Worm (Caenorhabditis elegans): ENCODE measurements around the gene W02B12.1.

DNA sequence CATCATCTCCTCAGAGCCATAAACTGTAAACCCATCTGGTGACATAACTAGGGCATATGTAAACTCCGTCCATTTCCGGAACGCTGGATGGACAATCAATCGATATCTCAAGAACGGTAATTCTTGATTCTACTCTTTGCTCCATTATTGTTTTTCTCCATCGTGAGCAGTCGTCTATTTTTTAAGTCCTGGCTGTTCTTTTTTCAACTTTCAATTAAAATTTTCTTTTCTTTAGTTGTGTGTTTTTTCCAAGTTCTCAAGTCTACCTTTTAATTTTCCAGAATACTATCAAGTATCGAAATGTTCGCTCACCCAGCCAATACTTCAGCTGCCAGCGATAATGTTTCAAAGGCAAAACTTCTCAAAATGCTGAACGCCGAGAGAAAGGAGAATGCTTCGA, 14.9 kb upstream of the W02B12.1 start, which contains the start of gene C05D12.5:
- no peak for TF ChIP-seq tbx-2 (tag; optimal IDR thresholded peaks at IDR 0.05)
- no peak for TF ChIP-seq ama-1 (optimal IDR thresholded peaks at IDR 0.05)
- no peak for TF ChIP-seq hlh-8 (tag; optimal IDR thresholded peaks at IDR 0.05)
- no peak for TF ChIP-seq fkh-10 (GFP tag; optimal IDR thresholded peaks at IDR 0.05)
- TF ChIP-seq elt-2 (tag; optimal IDR thresholded peaks at IDR 0.05), result no peak
- no peak for TF ChIP-seq hlh-30 (tag; optimal IDR thresholded peaks at IDR 0.05; ENCODE audit: insufficient read depth)
- TF ChIP-seq ahr-1 (tag; optimal IDR thresholded peaks at IDR 0.05), result no peak
- no peak for TF ChIP-seq pha-2 (tag; optimal IDR thresholded peaks at IDR 0.05)
- no peak for TF ChIP-seq nhr-11 (tag; optimal IDR thresholded peaks at IDR 0.05)
- TF ChIP-seq dmd-4 (tag; optimal IDR thresholded peaks at IDR 0.05; ENCODE audit: borderline replicate concordance), result no peak
- TF ChIP-seq pqm-1 (tag; optimal IDR thresholded peaks at IDR 0.05), result no peak
- TF ChIP-seq unc-3 (GFP tag; conservative IDR thresholded peaks at IDR 0.05), result no peak
- TF ChIP-seq unc-3 (tag; optimal IDR thresholded peaks at IDR 0.05), result no peak
